Fruit fly (Drosophila melanogaster): ENCODE results near the gene CG34164.

The CG34164 gene

dm6 chr2L:12010877-12011666, 45.1 kb upstream of the CG34164 start (continued):
- peak; percentile 42 for TF ChIP-seq fd85E (GFP tag; optimal IDR thresholded peaks at IDR 0.05)
- TF ChIP-seq CG6276 (GFP tag; optimal IDR thresholded peaks at IDR 0.05): peak; percentile 95
- TF ChIP-seq fd59A (GFP tag; optimal IDR thresholded peaks at IDR 0.05): peak; percentile 88
- TF ChIP-seq CG15336 (GFP tag; IDR thresholded peaks at IDR 0.05): no peak
- TF ChIP-seq Sox14 (GFP tag; optimal IDR thresholded peaks at IDR 0.05): peak; percentile 90
- peak; percentile 93 for TF ChIP-seq Ets96B (tag; optimal IDR thresholded peaks at IDR 0.05)
- peak; percentile 92 for TF ChIP-seq CG8632 (GFP tag; optimal IDR thresholded peaks at IDR 0.05)
- peak; percentile 96 for TF ChIP-seq CG6808 (GFP tag; optimal IDR thresholded peaks at IDR 0.05)
- peak; percentile 87 for TF ChIP-seq CG4318 (GFP tag; optimal IDR thresholded peaks at IDR 0.05)

- TF ChIP-seq Hr39 (GFP tag; optimal IDR thresholded peaks at IDR 0.05) (peak; percentile 71), CG3919 (GFP tag; optimal IDR thresholded peaks at IDR 0.05) (peak; percentile 84), spab (GFP tag; optimal IDR thresholded peaks at IDR 0.05) (peak; percentile 68), Ets21C (GFP tag; optimal IDR thresholded peaks at IDR 0.05) (peak; percentile 61), Lpt (GFP tag; optimal IDR thresholded peaks at IDR 0.05) (peak; percentile 54), esn (GFP tag; optimal IDR thresholded peaks at IDR 0.05) (peak; percentile 82), eg (GFP tag; IDR thresholded peaks at IDR 0.05) (no peak), CG6792 (GFP tag; optimal IDR thresholded peaks at IDR 0.05) (peak; percentile 73), CG7368 (GFP tag; optimal IDR thresholded peaks at IDR 0.05) (peak; percentile 60), Eip93F (GFP tag; optimal IDR thresholded peaks at IDR 0.05) (no peak), CG31627 (GFP tag; optimal IDR thresholded peaks at IDR 0.05) (peak; percentile 73), fd59A (GFP tag; optimal IDR thresholded peaks at IDR 0.05) (peak; percentile 41), CG1621 (tag; optimal IDR thresholded peaks at IDR 0.05) (peak; percentile 82), CG34406 (GFP tag; optimal IDR thresholded peaks at IDR 0.05) (peak; percentile 29), achi (GFP tag; optimal IDR thresholded peaks at IDR 0.05) (peak; percentile 36), Blimp-1 (GFP tag; optimal IDR thresholded peaks at IDR 0.05) (peak; percentile 74), Gug (GFP tag; IDR thresholded peaks at IDR 0.05) (no peak), Eip75B (GFP tag; optimal IDR thresholded peaks at IDR 0.05) (peak; percentile 90), Hr4 (GFP tag; optimal IDR thresholded peaks at IDR 0.05) (peak; percentile 57), Hr38 (GFP tag; optimal IDR thresholded peaks at IDR 0.05) (no peak), CG11902 (GFP tag; optimal IDR thresholded peaks at IDR 0.05) (peak; percentile 31), Sox15 (GFP tag; optimal IDR thresholded peaks at IDR 0.05) (no peak), fkh (GFP tag; optimal IDR thresholded peaks at IDR 0.05) (peak; percentile 85), Sox102F (GFP tag; optimal IDR thresholded peaks at IDR 0.05) (peak; percentile 83), CG6163 (GFP tag; IDR thresholded peaks at IDR 0.05) (no peak), CG10631 (GFP tag; optimal IDR thresholded peaks at IDR 0.05) (no peak), CG4318 (GFP tag; optimal IDR thresholded peaks at IDR 0.05) (no peak), CG8632 (GFP tag; optimal IDR thresholded peaks at IDR 0.05) (no peak), svp (GFP tag) (peak; percentile 100), CG10669 (GFP tag; optimal IDR thresholded peaks at IDR 0.05) (peak; percentile 59), dsx (GFP tag; optimal IDR thresholded peaks at IDR 0.05; ENCODE audit: poor library complexity, severe bottlenecking) (peak; percentile 92), salr (GFP tag; optimal IDR thresholded peaks at IDR 0.05) (peak; percentile 1 to 47), CG8319 (GFP tag; optimal IDR thresholded peaks at IDR 0.05) (peak; percentile 40), lz (GFP tag; optimal IDR thresholded peaks at IDR 0.05) (peak; percentile 82), dac (GFP tag; optimal IDR thresholded peaks at IDR 0.05) (peak; percentile 27), OdsH (GFP tag; optimal IDR thresholded peaks at IDR 0.05) (peak; percentile 31), Smox (GFP tag; optimal IDR thresholded peaks at IDR 0.05) (peak; percentile 73), CG3032 (tag; optimal IDR thresholded peaks at IDR 0.05) (peak; percentile 72), CG11294 (GFP tag; IDR thresholded peaks at IDR 0.05) (no peak), CG15336 (GFP tag; IDR thresholded peaks at IDR 0.05) (no peak), CG6854 (GFP tag; optimal IDR thresholded peaks at IDR 0.05) (peak; percentile 90)
These were observed 44.2 kb upstream of the CG34164 start for dm6 chr2L:12011682-12012655.

Measured in whole organism, prepupa.